In the genomic region with DNA sequence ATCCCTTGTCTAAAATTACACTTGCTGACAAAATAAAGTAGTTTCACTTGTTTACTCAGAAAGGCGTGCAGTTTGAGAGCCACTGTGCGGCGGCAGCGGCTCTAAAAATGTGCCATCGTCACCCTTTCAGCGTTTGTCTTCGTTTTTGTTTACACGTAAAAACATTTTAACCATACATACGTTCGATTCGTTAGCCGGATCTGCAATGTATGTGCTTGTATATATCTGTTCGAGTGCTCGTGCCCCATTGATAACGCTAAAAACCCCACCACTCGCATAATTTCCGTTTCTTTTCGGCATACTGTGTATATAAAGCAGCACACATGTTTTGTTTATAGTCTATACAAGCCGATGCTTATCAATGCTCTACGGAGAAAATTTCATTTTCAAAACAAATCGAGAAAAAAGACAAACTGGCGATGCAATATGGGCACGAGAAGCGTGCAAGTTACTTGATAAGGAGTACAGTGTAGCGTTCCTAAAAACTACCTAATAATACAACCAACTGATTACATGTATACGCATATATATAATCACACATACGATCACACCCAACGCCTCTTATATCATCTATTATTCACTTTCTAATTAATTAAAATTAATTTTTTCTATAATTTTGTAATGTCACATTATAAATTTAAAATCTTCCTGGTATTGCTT, we compare ENCODE assay signal across 5 fruit fly cellular contexts.
A peak's percentile ranks its signal among the peaks of the same experiment; 100 is the strongest.
TF ChIP-seq lines count a peak whose summit lies in the region.

No protein-coding gene starts in this region.

TF ChIP-seq in whole organism, adult, 20 proteins besides CTCF, POLR2A, EP300 and RAD21 (continued from another document):
- TF ChIP-seq pad (GFP tag; optimal IDR thresholded peaks at IDR 0.05; lab: Kevin White, UChicago): peak; percentile 46
- no peak for TF ChIP-seq tj (GFP tag; optimal IDR thresholded peaks at IDR 0.05; lab: Kevin White, UChicago)
- peak; percentile 88 for TF ChIP-seq CG33017 (tag; optimal IDR thresholded peaks at IDR 0.05; lab: Kevin White, UChicago)
- TF ChIP-seq kay (GFP tag; lab: Kevin White, UChicago; ENCODE audit: borderline replicate concordance): peak; percentile 76

TF ChIP-seq in whole organism, embryonic, 481 proteins besides CTCF, POLR2A, EP300 and RAD21 (continued from another document and continues in another):
- TF ChIP-seq CG1602 (GFP tag; optimal IDR thresholded peaks at IDR 0.05; lab: Kevin White, UChicago) (peak; percentile 40), Chrac-16 (GFP tag; optimal IDR thresholded peaks at IDR 0.05; lab: Kevin White, UChicago) (peak; percentile 48), CG11696 (GFP tag; IDR thresholded peaks at IDR 0.05; lab: Robert Waterston, UW) (no peak), gsb-n (tag; optimal IDR thresholded peaks at IDR 0.05; lab: Kevin White, UChicago) (peak; percentile 38), schlank (tag; optimal IDR thresholded peaks at IDR 0.05; lab: Kevin White, UChicago) (no peak), Fer3 (tag; optimal IDR thresholded peaks at IDR 0.05; lab: Kevin White, UChicago) (peak; percentile 28), CG31441 (GFP tag; IDR thresholded peaks at IDR 0.05; lab: Robert Waterston, UW) (peak; percentile 74), ham (GFP tag; IDR thresholded peaks at IDR 0.05; lab: Robert Waterston, UW) (no peak), ap (GFP tag; IDR thresholded peaks at IDR 0.05; lab: Robert Waterston, UW) (no peak), CG12744 (GFP tag; optimal IDR thresholded peaks at IDR 0.05; lab: Kevin White, UChicago) (no peak), slp2 (GFP tag; optimal IDR thresholded peaks at IDR 0.05; lab: Kevin White, UChicago) (no peak), dan (GFP tag; IDR thresholded peaks at IDR 0.05; lab: Robert Waterston, UW) (no peak), Lim3 (GFP tag; IDR thresholded peaks at IDR 0.05; lab: Robert Waterston, UW) (no peak), Hsf (GFP tag; optimal IDR thresholded peaks at IDR 0.05; lab: Kevin White, UChicago) (no peak), CG2889 (GFP tag; IDR thresholded peaks at IDR 0.05; lab: Robert Waterston, UW) (peak; percentile 67; the same call in 2 of the 3 replicates), lbe (GFP tag; optimal IDR thresholded peaks at IDR 0.05; lab: Kevin White, UChicago) (no peak), run (tag; optimal IDR thresholded peaks at IDR 0.05; lab: Kevin White, UChicago) (peak; percentile 30), cato (GFP tag; optimal IDR thresholded peaks at IDR 0.05; lab: Kevin White, UChicago; ENCODE audit: borderline replicate concordance) (no peak), CG8388 (GFP tag; optimal IDR thresholded peaks at IDR 0.05; lab: Kevin White, UChicago) (peak; percentile 66), C15 (GFP tag; IDR thresholded peaks at IDR 0.05; lab: Robert Waterston, UW) (no peak), salm (tag; optimal IDR thresholded peaks at IDR 0.05; lab: Kevin White, UChicago) (peak; percentile 23), Blimp-1 (GFP tag; optimal IDR thresholded peaks at IDR 0.05; lab: Kevin White, UChicago) (peak; percentile 52), CG10959 (GFP tag; IDR thresholded peaks at IDR 0.05; lab: Robert Waterston, UW) (peak; percentile 10; the same call in 1 of the 2 replicates), CG32532 (GFP tag; IDR thresholded peaks at IDR 0.05; lab: Robert Waterston, UW) (no peak; the same call in 1 of the 2 replicates), PHDP (tag; optimal IDR thresholded peaks at IDR 0.05; lab: Kevin White, UChicago) (peak; percentile 45), Adf1 (GFP tag; IDR thresholded peaks at IDR 0.05; lab: Robert Waterston, UW) (peak; percentile 20; the same call in 1 of the 2 replicates), CG8290 (GFP tag; optimal IDR thresholded peaks at IDR 0.05; lab: Kevin White, UChicago) (no peak), CG8290 (tag; optimal IDR thresholded peaks at IDR 0.05; lab: Kevin White, UChicago) (peak in 1 of 2 experiments; percentile 29), Bdp1 (GFP tag; optimal IDR thresholded peaks at IDR 0.05; lab: Kevin White, UChicago) (no peak)

TF ChIP-seq in whole organism, prepupa, 60 proteins besides CTCF, POLR2A, EP300 and RAD21 (continued from another document and continues in another):
- TF ChIP-seq CG6854 (GFP tag; optimal IDR thresholded peaks at IDR 0.05; lab: Kevin White, UChicago) (peak; percentile 12), Sox15 (GFP tag; optimal IDR thresholded peaks at IDR 0.05; lab: Kevin White, UChicago) (no peak), pdm3 (GFP tag; optimal IDR thresholded peaks at IDR 0.05; lab: Kevin White, UChicago) (peak; percentile 44), OdsH (GFP tag; optimal IDR thresholded peaks at IDR 0.05; lab: Kevin White, UChicago) (peak; percentile 12), Gug (GFP tag; IDR thresholded peaks at IDR 0.05; lab: Robert Waterston, UW) (peak; percentile 20; the same call in 1 of the 2 replicates), CG32006 (GFP tag; optimal IDR thresholded peaks at IDR 0.05; lab: Kevin White, UChicago) (peak; percentile 50), Ets21C (GFP tag; optimal IDR thresholded peaks at IDR 0.05; lab: Kevin White, UChicago) (no peak), CG1621 (tag; optimal IDR thresholded peaks at IDR 0.05; lab: Kevin White, UChicago) (no peak), CG4318 (GFP tag; optimal IDR thresholded peaks at IDR 0.05; lab: Kevin White, UChicago) (peak; percentile 7), Eip75B (GFP tag; optimal IDR thresholded peaks at IDR 0.05; lab: Kevin White, UChicago) (no peak), CG7368 (GFP tag; optimal IDR thresholded peaks at IDR 0.05; lab: Kevin White, UChicago) (no peak), CG34406 (GFP tag; optimal IDR thresholded peaks at IDR 0.05; lab: Kevin White, UChicago) (peak; percentile 60), cyc (GFP tag; optimal IDR thresholded peaks at IDR 0.05; lab: Kevin White, UChicago) (no peak), dsx (GFP tag; optimal IDR thresholded peaks at IDR 0.05; lab: Kevin White, UChicago; ENCODE audit: poor library complexity, severe bottlenecking) (no peak), CG11294 (GFP tag; IDR thresholded peaks at IDR 0.05; lab: Robert Waterston, UW) (no peak), eg (GFP tag; IDR thresholded peaks at IDR 0.05; lab: Robert Waterston, UW) (peak; percentile 54; the same call in 2 of the 3 replicates), fkh (GFP tag; optimal IDR thresholded peaks at IDR 0.05; lab: Kevin White, UChicago) (peak; percentile 97), spab (GFP tag; optimal IDR thresholded peaks at IDR 0.05; lab: Kevin White, UChicago) (no peak), esn (GFP tag; optimal IDR thresholded peaks at IDR 0.05; lab: Kevin White, UChicago) (peak; percentile 57), CG10669 (GFP tag; optimal IDR thresholded peaks at IDR 0.05; lab: Kevin White, UChicago) (peak; percentile 24), CG6276 (GFP tag; optimal IDR thresholded peaks at IDR 0.05; lab: Kevin White, UChicago) (peak; percentile 57), fd85E (GFP tag; optimal IDR thresholded peaks at IDR 0.05; lab: Kevin White, UChicago) (no peak), CG15336 (GFP tag; IDR thresholded peaks at IDR 0.05; lab: Robert Waterston, UW) (peak; percentile 41; the same call in 1 of the 2 replicates), CG8632 (GFP tag; optimal IDR thresholded peaks at IDR 0.05; lab: Kevin White, UChicago) (peak; percentile 16), CG31627 (GFP tag; optimal IDR thresholded peaks at IDR 0.05; lab: Kevin White, UChicago) (peak; percentile 18), Smox (GFP tag; optimal IDR thresholded peaks at IDR 0.05; lab: Kevin White, UChicago) (peak; percentile 39), CG16779 (tag; optimal IDR thresholded peaks at IDR 0.05; lab: Kevin White, UChicago) (no peak), CG9139 (GFP tag; optimal IDR thresholded peaks at IDR 0.05; lab: Kevin White, UChicago) (no peak), CG11762 (GFP tag; optimal IDR thresholded peaks at IDR 0.05; lab: Kevin White, UChicago; ENCODE audit: insufficient read depth) (no peak), salr (GFP tag; optimal IDR thresholded peaks at IDR 0.05; lab: Kevin White, UChicago) (no peak), ss (GFP tag; optimal IDR thresholded peaks at IDR 0.05; lab: Kevin White, UChicago) (no peak)

TF ChIP-seq in whole organism, pupa, 21 proteins besides CTCF, POLR2A, EP300 and RAD21 (continued from another document):
- TF ChIP-seq fd96Ca (GFP tag; IDR thresholded peaks at IDR 0.05; lab: Robert Waterston, UW) (no peak), D1 (tag; optimal IDR thresholded peaks at IDR 0.05; lab: Kevin White, UChicago) (no peak)

TF ChIP-seq in whole organism, wandering third instar larva, 38 proteins besides CTCF, POLR2A, EP300 and RAD21 (continued from another document):
- TF ChIP-seq CG32264 (GFP tag; optimal IDR thresholded peaks at IDR 0.05; lab: Kevin White, UChicago) (no peak), Hnf4 (GFP tag; optimal IDR thresholded peaks at IDR 0.05; lab: Kevin White, UChicago) (no peak), fru (GFP tag; optimal IDR thresholded peaks at IDR 0.05; lab: Kevin White, UChicago) (peak; percentile 34), CrebA (GFP tag; optimal IDR thresholded peaks at IDR 0.05; lab: Kevin White, UChicago; ENCODE audit: borderline replicate concordance) (no peak), jim (GFP tag; optimal IDR thresholded peaks at IDR 0.05; lab: Kevin White, UChicago) (no peak), dmrt93B (GFP tag; optimal IDR thresholded peaks at IDR 0.05; lab: Kevin White, UChicago) (no peak), woc (GFP tag; optimal IDR thresholded peaks at IDR 0.05; lab: Kevin White, UChicago) (no peak), rgr (GFP tag; optimal IDR thresholded peaks at IDR 0.05; lab: Kevin White, UChicago) (peak; percentile 63), Rel (GFP tag; optimal IDR thresholded peaks at IDR 0.05; lab: Kevin White, UChicago) (no peak), Rel (tag; optimal IDR thresholded peaks at IDR 0.05; lab: Kevin White, UChicago) (peak; percentile 96), psq (GFP tag; optimal IDR thresholded peaks at IDR 0.05; lab: Kevin White, UChicago) (no peak), Dif (GFP tag; optimal IDR thresholded peaks at IDR 0.05; lab: Kevin White, UChicago; ENCODE audit: partially characterized antibody) (no peak), Dfd (GFP tag; optimal IDR thresholded peaks at IDR 0.05; lab: Kevin White, UChicago) (no peak), GATAd (GFP tag; optimal IDR thresholded peaks at IDR 0.05; lab: Kevin White, UChicago) (no peak), Jra (GFP tag; optimal IDR thresholded peaks at IDR 0.05; lab: Kevin White, UChicago) (no peak), dl (GFP tag; optimal IDR thresholded peaks at IDR 0.05; lab: Kevin White, UChicago; ENCODE audit: insufficient read depth in 1 of 2, partially characterized antibody in 2 of 2) (no peak), Mio (GFP tag; optimal IDR thresholded peaks at IDR 0.05; lab: Kevin White, UChicago) (no peak), HLH106 (tag; optimal IDR thresholded peaks at IDR 0.05; lab: Kevin White, UChicago) (peak; percentile 64)
TF ChIP-seq in whole organism, wandering third instar larva: peak in this region for 10.
